Fruit fly (Drosophila melanogaster) whole organism, embryonic: ENCODE data around the gene ath.

ENCODE experiments used
- B-H2 ChIP-seq: fragments of 200-800 bp; sonication (Bioruptor generic); optimal IDR thresholded peaks from 2 replicates; lab custom pipeline; 2018; ENCODE audit warnings: missing biosample characterization, mild to moderate bottlenecking, missing genetic modification characterization
- Bteb2 ChIP-seq: fragments of 200-800 bp; sonication (Bioruptor generic); optimal IDR thresholded peaks from 2 replicates; lab custom pipeline; 2016; ENCODE audit warnings: missing biosample characterization, missing genetic modification characterization
- CG10209 ChIP-seq: fragments of 200-800 bp; sonication (Bioruptor generic); optimal IDR thresholded peaks from 3 replicates; lab custom pipeline; 2017; ENCODE audit warnings: missing biosample characterization, mild to moderate bottlenecking, missing genetic modification characterization, missing genetic modification reagents
- CG10462 ChIP-seq: fragments of 200-800 bp; sonication (Bioruptor generic); optimal IDR thresholded peaks from 2 replicates; lab custom pipeline; 2016; ENCODE audit warnings: missing biosample characterization, missing genetic modification characterization
- CG10959 ChIP-seq: fragments of 200-800 bp; sonication (Bioruptor generic); IDR thresholded peaks from 2 replicates; pipeline ENCODE4 v1.3.6; 2022; ENCODE audit warnings: missing biosample characterization, missing genetic modification characterization
- CG11456 ChIP-seq: fragments of 200-800 bp; sonication (Bioruptor generic); IDR thresholded peaks from 3 replicates; pipeline ENCODE4 v1.3.6; 2022; ENCODE audit warnings: missing biosample characterization, missing genetic modification characterization
- CG14014 ChIP-seq: fragments of 200-800 bp; sonication (Bioruptor generic); IDR thresholded peaks from 2 replicates; pipeline ENCODE4 v1.3.6; 2022; ENCODE audit warnings: missing biosample characterization, missing genetic modification characterization
- CG14965 ChIP-seq: fragments of 200-800 bp; sonication (Bioruptor generic); optimal IDR thresholded peaks from 2 replicates; lab custom pipeline; 2016; ENCODE audit warnings: missing biosample characterization, missing genetic modification characterization, borderline replicate concordance
- CG17186 ChIP-seq: fragments of 200-800 bp; sonication (Bioruptor generic); optimal IDR thresholded peaks from 3 replicates; lab custom pipeline; 2017; ENCODE audit warnings: missing biosample characterization, missing genetic modification reagents, missing genetic modification characterization
- CG17361 ChIP-seq: fragments of 200-800 bp; sonication (Bioruptor generic); IDR thresholded peaks from 3 replicates; pipeline ENCODE4 v1.3.6; 2022; ENCODE audit warnings: missing biosample characterization, missing genetic modification characterization
- CG18262 ChIP-seq: fragments of 200-800 bp; optimal IDR thresholded peaks from 3 replicates; lab custom pipeline; 2019; ENCODE audit warnings: missing biosample characterization, mild to moderate bottlenecking, missing genetic modification characterization, moderate library complexity
- CG18619 ChIP-seq: fragments of 200-800 bp; sonication (Bioruptor generic); optimal IDR thresholded peaks from 3 replicates; lab custom pipeline; 2017; ENCODE audit warnings: missing biosample characterization, mild to moderate bottlenecking, missing genetic modification characterization
- CG30020 ChIP-seq: fragments of 200-800 bp; optimal IDR thresholded peaks from 2 replicates; lab custom pipeline; 2019; ENCODE audit warnings: missing biosample characterization, mild to moderate bottlenecking, missing genetic modification characterization, moderate library complexity
- CG34376 ChIP-seq: fragments of 200-800 bp; sonication (Bioruptor generic); optimal IDR thresholded peaks from 2 replicates; lab custom pipeline; 2018; ENCODE audit warnings: missing biosample characterization, mild to moderate bottlenecking, missing genetic modification characterization
- CG43689 ChIP-seq: fragments of 200-800 bp; sonication (Bioruptor generic); IDR thresholded peaks from 2 replicates; pipeline ENCODE4 v1.3.6; 2022; ENCODE audit warnings: missing biosample characterization, missing genetic modification characterization
- CG6654 ChIP-seq: fragments of 200-800 bp; sonication (Bioruptor generic); optimal IDR thresholded peaks from 2 replicates; lab custom pipeline; 2017; ENCODE audit warnings: missing biosample characterization, mild to moderate bottlenecking, missing genetic modification characterization
- CG8359 ChIP-seq: fragments of 200-800 bp; sonication (Bioruptor generic); optimal IDR thresholded peaks from 2 replicates; lab custom pipeline; 2017; ENCODE audit warnings: missing biosample characterization, mild to moderate bottlenecking, missing genetic modification characterization, borderline replicate concordance
- CHES-1-like ChIP-seq: fragments of 200-800 bp; sonication (Bioruptor generic); optimal IDR thresholded peaks from 2 replicates; lab custom pipeline; 2016; ENCODE audit warnings: missing biosample characterization, missing genetic modification characterization
- Dek ChIP-seq: fragments of 200-800 bp; sonication (Bioruptor generic); optimal IDR thresholded peaks from 3 replicates; lab custom pipeline; 2019; ENCODE audit warnings: missing biosample characterization, mild to moderate bottlenecking, missing genetic modification characterization, moderate library complexity
- Doc3 ChIP-seq: fragments of 200-800 bp; sonication (Bioruptor generic); IDR thresholded peaks from 3 replicates; pipeline ENCODE4 v1.3.6; 2022; ENCODE audit warnings: missing biosample characterization, missing genetic modification characterization; ENCODE audit not compliant: partially characterized antibody
- Dref ChIP-seq: fragments of 200-800 bp; sonication (Bioruptor generic); IDR thresholded peaks from 2 replicates; pipeline ENCODE4 v1.3.6; 2022; ENCODE audit warnings: missing biosample characterization, missing genetic modification characterization
- Eip74EF ChIP-seq, 2 experiments: fragments of 200-800 bp in 1 of 2; fragments of >200 bp in 1 of 2; sonication (Bioruptor generic) in 1 of 2; optimal IDR thresholded peaks; 2 replicates each; lab custom pipeline; 2017 to 2019; ENCODE audit warnings: missing biosample characterization in 2 of 2, missing genetic modification characterization in 2 of 2, mild to moderate bottlenecking in 1 of 2, moderate library complexity in 1 of 2
- Fer3 ChIP-seq: fragments of 200-800 bp; sonication (Bioruptor generic); optimal IDR thresholded peaks from 2 replicates; lab custom pipeline; 2018; ENCODE audit warnings: missing biosample characterization, mild to moderate bottlenecking, missing genetic modification characterization, moderate library complexity
- HLH4C ChIP-seq: fragments of 200-800 bp; sonication (Bioruptor generic); IDR thresholded peaks from 3 replicates; pipeline ENCODE4 v1.3.6; 2022; ENCODE audit warnings: missing biosample characterization, missing genetic modification characterization; ENCODE audit not compliant: partially characterized antibody
- HmgZ ChIP-seq: fragments of 200-800 bp; sonication (Bioruptor generic); optimal IDR thresholded peaks from 2 replicates; lab custom pipeline; 2018; ENCODE audit warnings: missing biosample characterization, mild to moderate bottlenecking, missing genetic modification characterization
- Hmx ChIP-seq: fragments of 200-800 bp; sonication (Bioruptor generic); optimal IDR thresholded peaks from 2 replicates; lab custom pipeline; 2016; ENCODE audit warnings: missing biosample characterization, missing genetic modification characterization
- Meics ChIP-seq: fragments of 200-800 bp; sonication (Bioruptor generic); optimal IDR thresholded peaks from 2 replicates; lab custom pipeline; 2017; ENCODE audit warnings: missing biosample characterization, mild to moderate bottlenecking, missing genetic modification characterization
- Rfx ChIP-seq: fragments of 200-800 bp; sonication (Bioruptor generic); IDR thresholded peaks from 2 replicates; pipeline ENCODE4 v1.3.6; 2022; ENCODE audit warnings: missing biosample characterization, missing genetic modification characterization
- ap ChIP-seq: fragments of 200-800 bp; sonication (Bioruptor generic); IDR thresholded peaks from 2 replicates; pipeline ENCODE4 v1.3.6; 2022; ENCODE audit warnings: missing biosample characterization, missing genetic modification characterization
- cato ChIP-seq: fragments of 200-800 bp; sonication (Bioruptor generic); optimal IDR thresholded peaks from 2 replicates; lab custom pipeline; 2016; ENCODE audit warnings: missing biosample characterization, missing genetic modification characterization, borderline replicate concordance
- croc ChIP-seq: fragments of 200-800 bp; sonication (Bioruptor generic); conservative IDR thresholded peaks from 3 replicates; pipeline ENCODE4 v1.3.6; 2022; ENCODE audit warnings: missing biosample characterization, missing genetic modification characterization
- dati ChIP-seq: fragments of 200-800 bp; sonication (Bioruptor generic); IDR thresholded peaks from 2 replicates; pipeline ENCODE4 v1.3.6; 2022; ENCODE audit warnings: missing biosample characterization, missing genetic modification characterization
- emc ChIP-seq: fragments of 200-800 bp; sonication (Bioruptor generic); optimal IDR thresholded peaks from 2 replicates; lab custom pipeline; 2016; ENCODE audit warnings: missing biosample characterization, missing genetic modification characterization
- fru ChIP-seq: fragments of >200 bp; optimal IDR thresholded peaks from 2 replicates; lab custom pipeline; 2017
- gem ChIP-seq: fragments of 200-800 bp; sonication (Bioruptor generic); optimal IDR thresholded peaks from 2 replicates; lab custom pipeline; 2019; ENCODE audit warnings: missing biosample characterization, mild to moderate bottlenecking, missing genetic modification characterization, moderate library complexity
- ham ChIP-seq: fragments of 200-800 bp; sonication (Bioruptor generic); IDR thresholded peaks from 2 replicates; pipeline ENCODE4 v1.3.6; 2022; ENCODE audit warnings: missing biosample characterization, missing genetic modification characterization
- hth ChIP-seq: fragments of >200 bp; optimal IDR thresholded peaks from 2 replicates; lab custom pipeline; 2017; ENCODE audit warnings: inconsistent platforms
- inv ChIP-seq: fragments of 200-800 bp; sonication (Bioruptor generic); IDR thresholded peaks from 2 replicates; pipeline ENCODE4 v1.3.6; 2022; ENCODE audit warnings: missing biosample characterization, missing genetic modification characterization; ENCODE audit not compliant: partially characterized antibody
- jigr1 ChIP-seq: fragments of 200-800 bp; sonication (Bioruptor generic); IDR thresholded peaks from 3 replicates; pipeline ENCODE4 v1.3.6; 2022; ENCODE audit warnings: missing biosample characterization, missing genetic modification characterization
- jing ChIP-seq: fragments of 200-800 bp; sonication (Bioruptor generic); optimal IDR thresholded peaks from 2 replicates; lab custom pipeline; 2018; ENCODE audit warnings: missing biosample characterization, mild to moderate bottlenecking, missing genetic modification characterization
- klu ChIP-seq: fragments of 200-800 bp; sonication (Bioruptor generic); IDR thresholded peaks from 2 replicates; pipeline ENCODE4 v1.3.6; 2022; ENCODE audit warnings: missing biosample characterization, missing genetic modification characterization
- luna ChIP-seq: fragments of 200-800 bp; sonication (Bioruptor generic); optimal IDR thresholded peaks from 2 replicates; lab custom pipeline; 2016; ENCODE audit warnings: missing biosample characterization, missing genetic modification characterization
- mam ChIP-seq: fragments of 200-800 bp; sonication (Bioruptor generic); optimal IDR thresholded peaks from 3 replicates; lab custom pipeline; 2016; ENCODE audit warnings: missing biosample characterization, missing genetic modification characterization
- nau ChIP-seq: fragments of 200-800 bp; sonication (Bioruptor generic); optimal IDR thresholded peaks from 3 replicates; lab custom pipeline; 2017; ENCODE audit warnings: missing biosample characterization, mild to moderate bottlenecking, missing genetic modification characterization, missing genetic modification reagents
- oc ChIP-seq: fragments of 200-800 bp; sonication (Bioruptor generic); optimal IDR thresholded peaks from 2 replicates; lab custom pipeline; 2018; ENCODE audit warnings: missing biosample characterization, mild to moderate bottlenecking, missing genetic modification characterization, moderate library complexity
- odd ChIP-seq: fragments of 200-800 bp; sonication (Bioruptor generic); optimal IDR thresholded peaks from 2 replicates; lab custom pipeline; 2017; ENCODE audit warnings: missing biosample characterization, mild to moderate bottlenecking, missing genetic modification characterization
- psq ChIP-seq: fragments of 200-800 bp; sonication (Bioruptor generic); optimal IDR thresholded peaks from 2 replicates; lab custom pipeline; 2017; ENCODE audit warnings: missing biosample characterization, missing genetic modification characterization
- sens-2 ChIP-seq: fragments of 200-800 bp; sonication (Bioruptor generic); IDR thresholded peaks from 2 replicates; pipeline ENCODE4 v1.3.6; 2022; ENCODE audit warnings: missing biosample characterization, missing genetic modification characterization
- trem ChIP-seq: fragments of 200-800 bp; optimal IDR thresholded peaks from 3 replicates; lab custom pipeline; 2019; ENCODE audit warnings: missing biosample characterization, mild to moderate bottlenecking, missing genetic modification characterization, moderate library complexity

ath gene

dm6 chr2L:10210631-10211557 is at the start of gene ath, which contains the start of gene CG5727:
Gene ath, plus strand, starts transcription at chr2L:10211143.
Gene CG5727, minus strand, starts transcription at chr2L:10210681.
- TF ChIP-seq Dek (tag; lab: Kevin White, UChicago) (no peak), odd (GFP tag; lab: Kevin White, UChicago) (no peak), ham (GFP tag; lab: Robert Waterston, UW) (no peak), fru (lab: Kevin White, UChicago) (no peak), Eip74EF (GFP tag; optimal IDR thresholded peaks at IDR 0.05; lab: Kevin White, UChicago) (no peak), CG8359 (GFP tag; lab: Kevin White, UChicago) (no peak), mam (GFP tag; lab: Kevin White, UChicago) (no peak), CG14965 (GFP tag; lab: Kevin White, UChicago) (no peak), HLH4C (GFP tag; lab: Robert Waterston, UW) (no peak), Dref (no peak), Doc3 (GFP tag; lab: Robert Waterston, UW) (no peak), Bteb2 (GFP tag; lab: Kevin White, UChicago) (no peak), croc (GFP tag; lab: Robert Waterston, UW) (no peak), CHES-1-like (GFP tag; lab: Kevin White, UChicago) (no peak), CG10462 (no peak), CG30020 (tag; lab: Kevin White, UChicago) (peak; percentile 32), HmgZ (tag; lab: Kevin White, UChicago) (no peak), CG17186 (GFP tag; lab: Kevin White, UChicago) (no peak), CG43689 (no peak), CG11456 (GFP tag; lab: Robert Waterston, UW) (no peak), CG17361 (GFP tag; lab: Robert Waterston, UW) (peak; percentile 61; the same call in 2 of the 3 replicates), CG6654 (GFP tag; lab: Kevin White, UChicago) (no peak), CG14014 (GFP tag; lab: Robert Waterston, UW) (peak; percentile 49; the same call in 1 of the 2 replicates), Hmx (no peak), cato (GFP tag; lab: Kevin White, UChicago) (no peak), CG18619 (no peak), gem (tag; lab: Kevin White, UChicago) (no peak), hth (lab: Kevin White, UChicago) (no peak), jigr1 (GFP tag; lab: Robert Waterston, UW) (no peak), CG10959 (GFP tag; lab: Robert Waterston, UW) (no peak), CG10209 (GFP tag; lab: Kevin White, UChicago) (no peak), emc (GFP tag; lab: Kevin White, UChicago) (no peak), CG34376 (peak; percentile 7), CG18262 (peak; percentile 20), luna (GFP tag; lab: Kevin White, UChicago) (no peak), jing (GFP tag; lab: Kevin White, UChicago) (no peak), oc (no peak), Fer3 (tag; lab: Kevin White, UChicago) (peak; percentile 25), trem (tag; lab: Kevin White, UChicago) (no peak), psq (GFP tag; lab: Kevin White, UChicago) (no peak), klu (GFP tag; lab: Robert Waterston, UW) (no peak), B-H2 (GFP tag; lab: Kevin White, UChicago) (no peak), dati (GFP tag; lab: Robert Waterston, UW) (no peak), inv (no peak), Rfx (GFP tag; lab: Robert Waterston, UW) (0 out of 2 replicates have a peak, but pooled peaks have one; percentile 25), ap (GFP tag; lab: Robert Waterston, UW) (no peak), sens-2 (no peak), Meics (GFP tag; lab: Kevin White, UChicago) (peak; percentile 38), nau (GFP tag; lab: Kevin White, UChicago) (no peak)
